Worm (Caenorhabditis elegans) whole organism, young adult: ENCODE results near the gene Y41D4B.6.
A peak's percentile ranks its signal among the peaks of the same experiment; 100 is the strongest.

Source experiments
- B0035.1 ChIP-seq: sonication (generic microtip); optimal IDR thresholded peaks from 2 replicates; lab custom pipeline; 2016; ENCODE audit warnings: missing genetic modification characterization, mild to moderate bottlenecking, missing compliant biosample characterization, missing genotype, missing genetic modification reagents
- B0336.3 ChIP-seq: fragments of 200-800 bp; sonication (Bioruptor generic); IDR thresholded peaks from 2 replicates; pipeline ENCODE4 v1.3.6; 2022; ENCODE audit warnings: missing genetic modification characterization, missing compliant biosample characterization
- D2030.7 ChIP-seq: fragments of 200-800 bp; sonication (Bioruptor generic); IDR thresholded peaks from 2 replicates; pipeline ENCODE4 v1.3.6; 2022; ENCODE audit warnings: missing genetic modification reagents, missing genetic modification characterization, missing compliant biosample characterization
- F10E7.11 ChIP-seq: sonication (generic microtip); optimal IDR thresholded peaks from 2 replicates; lab custom pipeline; 2017; ENCODE audit warnings: mild to moderate bottlenecking, missing genetic modification characterization, moderate library complexity, missing compliant biosample characterization
- F23B12.7 ChIP-seq: sonication (generic microtip); optimal IDR thresholded peaks from 2 replicates; lab custom pipeline; 2017; ENCODE audit warnings: missing genetic modification characterization, mild to moderate bottlenecking, missing compliant biosample characterization, antibody characterized with exemption, moderate library complexity; ENCODE audit not compliant: insufficient read depth
- F33H1.4 ChIP-seq: fragments of 200-800 bp; sonication (Bioruptor generic); IDR thresholded peaks from 2 replicates; pipeline ENCODE4 v1.3.6; 2022; ENCODE audit warnings: missing genetic modification reagents, missing genetic modification characterization, missing compliant biosample characterization
- F57A8.1 ChIP-seq: fragments of 200-800 bp; sonication (Bioruptor generic); optimal IDR thresholded peaks from 2 replicates; lab custom pipeline; 2018; ENCODE audit warnings: mild to moderate bottlenecking, missing genetic modification characterization, moderate library complexity, missing compliant biosample characterization
- F57C9.4 ChIP-seq: sonication (generic microtip); optimal IDR thresholded peaks from 2 replicates; lab custom pipeline; 2017; ENCODE audit warnings: mild to moderate bottlenecking, missing genetic modification characterization, missing compliant biosample characterization
- T26A5.8 ChIP-seq: sonication (generic microtip); optimal IDR thresholded peaks from 2 replicates; lab custom pipeline; 2016; ENCODE audit warnings: missing genetic modification characterization, missing compliant biosample characterization
- Y53G8AR.9 ChIP-seq: fragments of 200-800 bp; sonication (Bioruptor generic); conservative IDR thresholded peaks from 2 replicates; pipeline ENCODE4 v1.3.6; 2022; ENCODE audit warnings: missing genetic modification reagents, missing genetic modification characterization, missing compliant biosample characterization
- Y95B8A.8 ChIP-seq: fragments of 200-800 bp; sonication (Bioruptor generic); IDR thresholded peaks from 2 replicates; pipeline ENCODE4 v1.3.6; 2022; ENCODE audit warnings: missing genetic modification reagents, missing genetic modification characterization, missing compliant biosample characterization
- ZK185.1 ChIP-seq: sonication (generic microtip); optimal IDR thresholded peaks from 2 replicates; lab custom pipeline; 2016; ENCODE audit warnings: mild to moderate bottlenecking, missing genetic modification characterization, missing compliant biosample characterization; ENCODE audit not compliant: poor library complexity, severe bottlenecking
- akir-1 ChIP-seq: fragments of 200-800 bp; sonication (Bioruptor generic); optimal IDR thresholded peaks from 2 replicates; lab custom pipeline; 2018; ENCODE audit warnings: mild to moderate bottlenecking, missing genetic modification characterization, moderate library complexity, missing compliant biosample characterization
- athp-1 ChIP-seq: sonication (generic microtip); optimal IDR thresholded peaks from 2 replicates; lab custom pipeline; 2017; ENCODE audit warnings: mild to moderate bottlenecking, missing genetic modification characterization, missing compliant biosample characterization
- attf-3 ChIP-seq: fragments of 200-800 bp; sonication (Bioruptor generic); conservative IDR thresholded peaks from 2 replicates; pipeline ENCODE4 v1.3.6; 2022; ENCODE audit warnings: missing genetic modification reagents, missing genetic modification characterization, missing compliant biosample characterization
- attf-5 ChIP-seq: fragments of 200-800 bp; sonication (Bioruptor generic); optimal IDR thresholded peaks from 2 replicates; lab custom pipeline; 2018; ENCODE audit warnings: mild to moderate bottlenecking, missing genetic modification characterization, missing compliant biosample characterization
- attf-6 ChIP-seq: fragments of 200-800 bp; sonication (Bioruptor generic); IDR thresholded peaks from 2 replicates; pipeline ENCODE4 v1.3.6; 2022; ENCODE audit warnings: missing genetic modification reagents, missing genetic modification characterization, missing compliant biosample characterization
- ccch-3 ChIP-seq: fragments of 200-800 bp; sonication (Bioruptor generic); optimal IDR thresholded peaks from 2 replicates; lab custom pipeline; 2018; ENCODE audit warnings: mild to moderate bottlenecking, missing genetic modification characterization, missing compliant biosample characterization
- cebp-1 ChIP-seq, 2 experiments: fragments of 200-800 bp in 1 of 2; sonication (Bioruptor generic) in 1 of 2; sonication (generic microtip) in 1 of 2; IDR thresholded peaks in 1 of 2; optimal IDR thresholded peaks in 1 of 2; 2 replicates each; pipeline versions ENCODE4 v1.3.6 to Lab custom; 2017 to 2022; ENCODE audit warnings: missing compliant biosample characterization in 2 of 2, missing genetic modification characterization in 2 of 2, mild to moderate bottlenecking in 1 of 2, missing genetic modification reagents in 1 of 2, moderate library complexity in 1 of 2
- ceh-100 ChIP-seq: fragments of 200-800 bp; sonication (Bioruptor generic); IDR thresholded peaks from 2 replicates; pipeline ENCODE4 v1.3.6; 2022; ENCODE audit warnings: missing genetic modification reagents, missing genetic modification characterization, missing compliant biosample characterization
- chd-7 ChIP-seq: sonication (generic microtip); optimal IDR thresholded peaks from 2 replicates; lab custom pipeline; 2016; ENCODE audit warnings: mild to moderate bottlenecking, missing genetic modification characterization, moderate library complexity, missing compliant biosample characterization
- dox-1 ChIP-seq: fragments of 200-800 bp; sonication (Bioruptor generic); IDR thresholded peaks from 2 replicates; pipeline ENCODE4 v1.3.6; 2022; ENCODE audit warnings: missing genetic modification reagents, missing genetic modification characterization, missing compliant biosample characterization
- dpff-1 ChIP-seq: sonication (generic microtip); optimal IDR thresholded peaks from 2 replicates; lab custom pipeline; 2017; ENCODE audit warnings: mild to moderate bottlenecking, missing genetic modification characterization, missing compliant biosample characterization
- egrh-3 ChIP-seq: fragments of 200-800 bp; sonication (Bioruptor generic); IDR thresholded peaks from 2 replicates; pipeline ENCODE4 v1.3.6; 2022; ENCODE audit warnings: missing genetic modification reagents, missing genetic modification characterization, missing compliant biosample characterization
- ekl-4 ChIP-seq: fragments of 200-800 bp; sonication (Bioruptor generic); IDR thresholded peaks from 2 replicates; pipeline ENCODE4 v1.3.6; 2022; ENCODE audit warnings: missing genetic modification reagents, missing genetic modification characterization, missing compliant biosample characterization
- hlh-26 ChIP-seq: fragments of 200-800 bp; sonication (Bioruptor generic); conservative IDR thresholded peaks from 2 replicates; pipeline ENCODE4 v1.3.6; 2022; ENCODE audit warnings: missing genetic modification reagents, missing genetic modification characterization, missing compliant biosample characterization
- hsf-1 ChIP-seq: fragments of 200-800 bp; sonication (Bioruptor generic); IDR thresholded peaks from 2 replicates; pipeline ENCODE4 v1.3.6; 2022; ENCODE audit warnings: missing genetic modification reagents, missing genetic modification characterization, missing compliant biosample characterization
- lag-1 ChIP-seq: fragments of 200-800 bp; sonication (Bioruptor generic); IDR thresholded peaks from 2 replicates; pipeline ENCODE4 v1.3.6; 2022; ENCODE audit warnings: missing genetic modification reagents, missing genetic modification characterization, missing compliant biosample characterization
- lin-35 ChIP-seq, 3 experiments: fragments of 150-350 bp in 2 of 3; sonication (generic microtip) in 1 of 3; optimal IDR thresholded peaks; 2 replicates each; lab custom pipeline; 2014 to 2018; ENCODE audit warnings: missing biosample characterization in 3 of 3, missing genetic modification characterization in 3 of 3, missing genetic modification reagents in 3 of 3
- lin-54 ChIP-seq: fragments of 200-800 bp; sonication (Bioruptor generic); optimal IDR thresholded peaks from 2 replicates; lab custom pipeline; 2018; ENCODE audit warnings: mild to moderate bottlenecking, missing genetic modification characterization, missing compliant biosample characterization
- lir-1 ChIP-seq: fragments of 200-800 bp; sonication (Bioruptor generic); conservative IDR thresholded peaks from 2 replicates; pipeline ENCODE4 v1.3.6; 2022; ENCODE audit warnings: missing genetic modification reagents, missing genetic modification characterization, missing compliant biosample characterization
- lsl-1 ChIP-seq: fragments of 200-800 bp; sonication (Bioruptor generic); optimal IDR thresholded peaks from 2 replicates; lab custom pipeline; 2018; ENCODE audit warnings: mild to moderate bottlenecking, missing genetic modification characterization, moderate library complexity, missing compliant biosample characterization
- lsy-27 ChIP-seq: sonication (generic microtip); optimal IDR thresholded peaks from 2 replicates; lab custom pipeline; 2017; ENCODE audit warnings: missing genetic modification characterization, mild to moderate bottlenecking, missing compliant biosample characterization, antibody characterized with exemption, missing genotype, borderline replicate concordance; ENCODE audit not compliant: insufficient read depth
- madf-10 ChIP-seq: sonication (generic microtip); optimal IDR thresholded peaks from 2 replicates; lab custom pipeline; 2016; ENCODE audit warnings: mild to moderate bottlenecking, missing genetic modification characterization, missing compliant biosample characterization
- madf-3 ChIP-seq: fragments of 200-800 bp; sonication (Bioruptor generic); IDR thresholded peaks from 2 replicates; pipeline ENCODE4 v1.3.6; 2022; ENCODE audit warnings: missing genetic modification reagents, missing genetic modification characterization, missing compliant biosample characterization
- madf-6 ChIP-seq: fragments of 200-800 bp; sonication (Bioruptor generic); IDR thresholded peaks from 2 replicates; pipeline ENCODE4 v1.3.6; 2022; ENCODE audit warnings: missing genetic modification reagents, missing genetic modification characterization, missing compliant biosample characterization
- madf-8 ChIP-seq: fragments of 200-800 bp; sonication (Bioruptor generic); conservative IDR thresholded peaks from 2 replicates; pipeline ENCODE4 v1.3.6; 2022; ENCODE audit warnings: missing genetic modification reagents, missing genetic modification characterization, missing compliant biosample characterization
- mcd-1 ChIP-seq: fragments of 200-800 bp; sonication (Bioruptor generic); IDR thresholded peaks from 2 replicates; pipeline ENCODE4 v1.3.6; 2022; ENCODE audit warnings: missing genetic modification reagents, missing genetic modification characterization, missing compliant biosample characterization
- nfya-2 ChIP-seq: fragments of 200-800 bp; sonication (Bioruptor generic); IDR thresholded peaks from 2 replicates; pipeline ENCODE4 v1.3.6; 2022; ENCODE audit warnings: missing genetic modification reagents, missing genetic modification characterization, missing compliant biosample characterization
- sdz-38 ChIP-seq: sonication (generic microtip); optimal IDR thresholded peaks from 2 replicates; lab custom pipeline; 2016; ENCODE audit warnings: missing genotype, missing genetic modification characterization, missing compliant biosample characterization
- sea-2 ChIP-seq: fragments of 200-800 bp; sonication (Bioruptor generic); IDR thresholded peaks from 2 replicates; pipeline ENCODE4 v1.3.6; 2022; ENCODE audit warnings: missing genetic modification characterization, missing compliant biosample characterization
- snpc-1.1 ChIP-seq: sonication (generic microtip); optimal IDR thresholded peaks from 2 replicates; lab custom pipeline; 2017; ENCODE audit warnings: missing genetic modification characterization, mild to moderate bottlenecking, missing compliant biosample characterization, antibody characterized with exemption, moderate library complexity, missing genotype, missing genetic modification reagents; ENCODE audit not compliant: insufficient read depth
- tbx-9 ChIP-seq: sonication (generic microtip); optimal IDR thresholded peaks from 2 replicates; lab custom pipeline; 2016; ENCODE audit warnings: borderline replicate concordance, missing genetic modification characterization, inconsistent platforms, missing compliant biosample characterization
- xnd-1 ChIP-seq: sonication (generic microtip); optimal IDR thresholded peaks from 2 replicates; lab custom pipeline; 2016; ENCODE audit warnings: missing genotype, missing genetic modification reagents, missing genetic modification characterization, missing compliant biosample characterization
- ztf-26 ChIP-seq: sonication (generic microtip); optimal IDR thresholded peaks from 2 replicates; lab custom pipeline; 2017; ENCODE audit warnings: missing genetic modification characterization, missing compliant biosample characterization
- ztf-28 ChIP-seq: fragments of 200-800 bp; sonication (Bioruptor generic); IDR thresholded peaks from 2 replicates; pipeline ENCODE4 v1.3.6; 2022; ENCODE audit warnings: missing genetic modification reagents, missing genetic modification characterization, missing compliant biosample characterization

The Y41D4B.6 gene

DNA sequence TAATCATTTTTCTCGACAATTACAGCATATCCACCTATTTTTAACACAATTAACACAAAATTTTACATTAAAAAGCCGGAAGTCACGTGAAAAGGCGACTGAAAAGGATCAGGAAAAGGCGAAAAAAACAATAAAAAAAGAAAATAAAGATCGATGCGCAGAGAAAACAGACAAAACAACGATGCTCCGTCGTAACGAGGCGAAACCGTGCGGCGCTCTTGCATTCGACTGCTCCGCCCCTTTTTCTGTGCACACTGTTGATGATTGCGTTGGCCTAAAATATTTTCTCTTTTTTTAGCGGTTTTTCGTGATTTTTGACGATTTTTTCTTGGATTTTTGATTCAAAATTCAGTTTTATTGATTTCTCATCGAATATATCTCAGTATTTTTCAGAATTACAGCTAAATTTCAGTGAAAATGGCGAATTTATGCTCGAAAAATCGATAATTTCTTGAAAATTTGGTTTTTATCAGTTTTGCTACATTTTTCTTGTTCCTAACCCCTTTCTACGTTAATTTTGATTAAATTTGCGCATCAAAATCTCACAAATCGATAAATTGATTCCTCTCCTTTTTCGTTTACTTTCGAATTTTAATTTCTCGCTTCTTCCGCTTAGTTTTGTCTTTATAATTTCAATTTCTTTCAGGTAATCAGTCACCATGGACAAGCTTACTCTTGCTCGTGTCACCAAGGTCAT lies 25.6 kb downstream of the Y41D4B.6 start, which contains the start of gene rps-28 (continued):
- peak; percentile 67 for TF ChIP-seq B0035.1 (tag; lab: Kevin White, UChicago)
- TF ChIP-seq lin-35 (GFP tag; optimal IDR thresholded peaks at IDR 0.05; lab: Kevin White, UChicago) = peak in 2 of 3 experiments; percentile 77 to 91
- no peak for TF ChIP-seq F57A8.1 (GFP tag; lab: Kevin White, UChicago)
- peak; percentile 47 for TF ChIP-seq xnd-1 (tag; lab: Kevin White, UChicago)
- no peak for TF ChIP-seq tbx-9 (tag; lab: Kevin White, UChicago)
- TF ChIP-seq ztf-26 (tag; lab: Kevin White, UChicago) = peak; percentile 92
- TF ChIP-seq F23B12.7 (tag; lab: Kevin White, UChicago) = peak; percentile 97
- peak; percentile 99 for TF ChIP-seq attf-5 (GFP tag; lab: Kevin White, UChicago)
- TF ChIP-seq sea-2 = no peak
- TF ChIP-seq Y95B8A.8 (GFP tag; lab: Robert Waterston, UW) = peak; percentile 95
- TF ChIP-seq hsf-1 (GFP tag; lab: Robert Waterston, UW) = peak; percentile 75
- peak; percentile 70 for TF ChIP-seq lsy-27
- TF ChIP-seq snpc-1.1 (tag; lab: Kevin White, UChicago) = peak; percentile 55
- no peak for TF ChIP-seq akir-1 (GFP tag; lab: Kevin White, UChicago)
- TF ChIP-seq dox-1 (GFP tag; lab: Robert Waterston, UW) = peak; percentile 98
- TF ChIP-seq ztf-28 = peak; percentile 86; the same call in 1 of the 2 replicates
- no peak for TF ChIP-seq hlh-26 (GFP tag; lab: Robert Waterston, UW)
- TF ChIP-seq ceh-100 (GFP tag; lab: Robert Waterston, UW) = peak; percentile 94
- TF ChIP-seq F10E7.11 (tag; lab: Kevin White, UChicago) = no peak
- TF ChIP-seq ZK185.1 (tag; lab: Kevin White, UChicago) = peak; percentile 90
- TF ChIP-seq egrh-3 (GFP tag; lab: Robert Waterston, UW) = peak; percentile 60
- no peak for TF ChIP-seq nfya-2 (GFP tag; lab: Robert Waterston, UW)
- peak; percentile 90 for TF ChIP-seq madf-10
- TF ChIP-seq chd-7 (tag; lab: Kevin White, UChicago) = peak; percentile 76
- peak; percentile 93 for TF ChIP-seq madf-3 (GFP tag; lab: Robert Waterston, UW)
- TF ChIP-seq lsl-1 (GFP tag; lab: Kevin White, UChicago) = peak; percentile 86
- TF ChIP-seq T26A5.8 (tag; lab: Kevin White, UChicago) = no peak
- TF ChIP-seq sdz-38 = no peak
- no peak for TF ChIP-seq dpff-1 (tag; lab: Kevin White, UChicago)
- no peak for TF ChIP-seq ccch-3 (GFP tag; lab: Kevin White, UChicago)
- peak; percentile 44 for TF ChIP-seq madf-8 (GFP tag; lab: Robert Waterston, UW)
- peak; percentile 100 for TF ChIP-seq attf-3 (GFP tag; lab: Robert Waterston, UW)

DNA sequence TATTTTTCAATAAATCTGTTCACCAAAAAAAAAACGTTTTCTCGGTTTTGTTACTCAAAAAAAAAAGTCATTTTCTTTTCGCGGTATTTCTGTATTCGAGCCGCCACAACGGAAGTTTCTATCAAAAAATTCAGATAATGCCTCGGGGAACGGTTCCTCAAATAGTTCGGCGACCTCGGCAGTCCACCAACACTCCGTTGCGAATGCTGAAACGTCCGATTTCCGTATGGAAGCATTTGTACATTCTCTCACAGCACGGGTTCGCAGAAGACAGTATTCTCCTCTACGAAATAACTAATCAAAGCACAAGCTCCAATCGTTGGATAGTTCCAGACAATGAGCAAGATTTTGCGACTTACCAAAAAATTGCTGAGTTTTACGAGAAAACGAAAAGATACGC lies 26.4 kb downstream of the Y41D4B.6 start, which contains the start of gene Y41D4B.4:
Y41D4B.4 (plus strand) TSS at position 133 of the 400 bp plus-strand sequence.
- no peak for TF ChIP-seq lir-1
- peak; percentile 13; the same call in 1 of the 2 replicates for TF ChIP-seq D2030.7
- peak; percentile 35 for TF ChIP-seq F33H1.4 (GFP tag; lab: Robert Waterston, UW)
- no peak for TF ChIP-seq cebp-1 (GFP tag; IDR thresholded peaks at IDR 0.05; lab: Robert Waterston, UW)
- TF ChIP-seq cebp-1 (tag; optimal IDR thresholded peaks at IDR 0.05; lab: Kevin White, UChicago) = no peak
- TF ChIP-seq madf-6 = peak; percentile 18; the same call in 1 of the 2 replicates
- peak; percentile 44 for TF ChIP-seq lin-54 (GFP tag; lab: Kevin White, UChicago)
- TF ChIP-seq Y53G8AR.9 (GFP tag; lab: Robert Waterston, UW) = peak; percentile 52; the same call in 1 of the 2 replicates
- peak; percentile 51; the same call in 1 of the 2 replicates for TF ChIP-seq B0336.3 (GFP tag; lab: Robert Waterston, UW)
- TF ChIP-seq F57C9.4 (tag; lab: Kevin White, UChicago) = no peak
- peak; percentile 43; the same call in 1 of the 2 replicates for TF ChIP-seq attf-6 (GFP tag; lab: Robert Waterston, UW)
- no peak for TF ChIP-seq lag-1 (GFP tag; lab: Robert Waterston, UW)
- peak; percentile 16; the same call in 1 of the 2 replicates for TF ChIP-seq mcd-1 (GFP tag; lab: Robert Waterston, UW)
- peak; percentile 32; the same call in 1 of the 2 replicates for TF ChIP-seq ekl-4
- TF ChIP-seq athp-1 (tag; lab: Kevin White, UChicago) = peak; percentile 2
